Worm (Caenorhabditis elegans) whole organism, L4 larva: ENCODE measurements around the gene F19B10.5.

Experiments used
- D1046.2 ChIP-seq: fragments of 200-800 bp; sonication (Bioruptor generic); IDR thresholded peaks from 2 replicates; pipeline ENCODE4 v1.3.6; 2022; ENCODE audit warnings: missing genetic modification characterization, missing compliant biosample characterization
- ZK546.5 ChIP-seq, 2 experiments: sonication (generic microtip); optimal IDR thresholded peaks; 2 replicates each; lab custom pipeline; 2017; ENCODE audit warnings: missing biosample characterization in 2 of 2, missing genetic modification characterization in 2 of 2
- aha-1 ChIP-seq: fragments of 150-350 bp; peaks from one replicate; lab custom pipeline; 2014; ENCODE audit warnings: missing biosample characterization, missing genetic modification characterization
- mdt-29 ChIP-seq: fragments of 200-800 bp; sonication (Bioruptor generic); IDR thresholded peaks from 2 replicates; pipeline ENCODE4 v1.3.6; 2022; ENCODE audit warnings: missing genetic modification reagents, missing genetic modification characterization, missing compliant biosample characterization
- nhr-111 ChIP-seq: fragments of 200-800 bp; sonication (Bioruptor generic); optimal IDR thresholded peaks from 2 replicates; lab custom pipeline; 2018; ENCODE audit warnings: mild to moderate bottlenecking, missing genetic modification characterization, missing compliant biosample characterization
- nhr-28 ChIP-seq: fragments of 150-350 bp; optimal IDR thresholded peaks from 2 replicates; lab custom pipeline; 2014; ENCODE audit warnings: missing biosample characterization, missing genetic modification characterization
- unc-130 ChIP-seq: sonication (generic microtip); optimal IDR thresholded peaks from 2 replicates; lab custom pipeline; 2016; ENCODE audit warnings: missing genetic modification reagents, missing genetic modification characterization, missing compliant biosample characterization

DNA sequence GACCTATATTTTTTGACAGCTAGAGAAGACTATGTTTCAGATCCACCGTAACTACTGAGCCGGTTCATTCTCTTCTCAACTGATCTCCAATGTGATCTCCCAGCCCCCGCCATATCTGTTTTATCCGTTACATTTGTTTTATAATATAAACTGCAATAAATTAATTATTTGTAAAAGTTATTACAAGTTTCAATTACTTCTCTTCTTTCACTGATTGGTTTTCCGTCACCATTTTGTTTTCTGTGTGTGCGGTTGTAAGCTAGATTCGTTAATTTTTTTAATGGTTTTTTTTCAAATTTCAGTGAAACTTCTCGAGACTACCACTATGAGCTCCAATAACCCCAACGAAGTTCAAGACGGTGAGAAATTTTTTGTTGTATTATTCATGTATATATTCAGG is 24.7 kb upstream of the F19B10.5 start, which contains the start of gene M151.2:
- TF ChIP-seq nhr-111 (GFP tag; lab: Kevin White, UChicago) (no peak), ZK546.5 (tag; optimal IDR thresholded peaks at IDR 0.05; lab: Kevin White, UChicago) (no peak), nhr-28 (tag; lab: Kevin White, UChicago) (no peak), aha-1 (tag; lab: Kevin White, UChicago) (no peak), D1046.2 (GFP tag; lab: Robert Waterston, UW) (no peak), unc-130 (GFP tag; lab: Kevin White, UChicago) (no peak), mdt-29 (GFP tag; lab: Robert Waterston, UW) (no peak)
